Worm (Caenorhabditis elegans) whole organism, L4 larva: ENCODE measurements around the gene H03G16.6.

ENCODE experiments used
- F49E8.2 ChIP-seq: sonication (generic microtip); optimal IDR thresholded peaks from 2 replicates; lab custom pipeline; 2016; ENCODE audit warnings: missing compliant biosample characterization, mild to moderate bottlenecking, missing genetic modification characterization, borderline replicate concordance
- Y75B8A.6 ChIP-seq: fragments of 200-800 bp; sonication (Bioruptor generic); IDR thresholded peaks from 2 replicates; pipeline ENCODE4 v1.3.6; 2022; ENCODE audit warnings: missing genetic modification reagents, missing genetic modification characterization, missing compliant biosample characterization
- daf-19 ChIP-seq: fragments of 200-800 bp; sonication (Bioruptor generic); conservative IDR thresholded peaks from 2 replicates; pipeline ENCODE4 v1.3.6; 2022; ENCODE audit warnings: missing genetic modification characterization, missing compliant biosample characterization
- jun-1 ChIP-seq: fragments of 150-350 bp; optimal IDR thresholded peaks from 2 replicates; lab custom pipeline; 2014; ENCODE audit warnings: missing biosample characterization, missing genetic modification reagents, missing genetic modification characterization
- lir-3 ChIP-seq: sonication (generic microtip); optimal IDR thresholded peaks from 2 replicates; lab custom pipeline; 2016; ENCODE audit warnings: mild to moderate bottlenecking, missing genetic modification characterization, missing compliant biosample characterization
- mxl-3 ChIP-seq: fragments of 200-800 bp; sonication (Bioruptor generic); optimal IDR thresholded peaks from 2 replicates; lab custom pipeline; 2018; ENCODE audit warnings: mild to moderate bottlenecking, missing genetic modification characterization, missing compliant biosample characterization
- nhr-237 ChIP-seq: sonication (generic microtip); optimal IDR thresholded peaks from 2 replicates; lab custom pipeline; 2017; ENCODE audit warnings: missing biosample characterization, missing genetic modification characterization
- nhr-28 ChIP-seq: fragments of 150-350 bp; optimal IDR thresholded peaks from 2 replicates; lab custom pipeline; 2014; ENCODE audit warnings: missing biosample characterization, missing genetic modification characterization
- zip-11 ChIP-seq: fragments of 200-800 bp; sonication (Bioruptor generic); IDR thresholded peaks from 2 replicates; pipeline ENCODE4 v1.3.6; 2022; ENCODE audit warnings: missing genetic modification characterization, missing compliant biosample characterization
- ztf-11 ChIP-seq: fragments of 150-350 bp; optimal IDR thresholded peaks from 2 replicates; lab custom pipeline; 2014; ENCODE audit warnings: missing biosample characterization, missing genetic modification characterization

ce11 chrX:15097763-15098162 lies 45.3 kb downstream of the H03G16.6 start, which contains the start of gene F09B12.3:
- no peak for TF ChIP-seq lir-3 (tag; lab: Kevin White, UChicago)
- TF ChIP-seq Y75B8A.6 (GFP tag; lab: Robert Waterston, UW), result no peak
- no peak for TF ChIP-seq jun-1
- TF ChIP-seq zip-11, result no peak
- no peak for TF ChIP-seq daf-19
- no peak for TF ChIP-seq ztf-11 (tag; lab: Kevin White, UChicago)
- TF ChIP-seq nhr-28, result peak; percentile 45
- no peak for TF ChIP-seq F49E8.2 (tag; lab: Kevin White, UChicago)
- no peak for TF ChIP-seq mxl-3 (GFP tag; lab: Kevin White, UChicago)
- TF ChIP-seq nhr-237, result no peak
